Fruit fly (Drosophila melanogaster) whole organism, embryonic: Measurements from ENCODE around the gene CG15141.

Source experiments
- Ada2b ChIP-seq: fragments of 200-800 bp; sonication (Bioruptor generic); IDR thresholded peaks from 2 replicates; pipeline ENCODE4 v1.3.6; 2022; ENCODE audit warnings: missing biosample characterization, missing genetic modification characterization
- Adf1 ChIP-seq: fragments of 200-800 bp; sonication (Bioruptor generic); IDR thresholded peaks from 2 replicates; pipeline ENCODE4 v1.3.6; 2022; ENCODE audit warnings: missing biosample characterization, missing genetic modification characterization
- Aef1 ChIP-seq: fragments of 200-800 bp; sonication (Bioruptor generic); IDR thresholded peaks from 3 replicates; pipeline ENCODE4 v1.3.6; 2022; ENCODE audit warnings: missing biosample characterization, missing genetic modification characterization
- Asciz ChIP-seq: fragments of 200-800 bp; sonication (Bioruptor generic); optimal IDR thresholded peaks from 2 replicates; lab custom pipeline; 2017; ENCODE audit warnings: missing biosample characterization, mild to moderate bottlenecking, missing genetic modification characterization, missing genetic modification reagents
- Awh ChIP-seq: fragments of 200-800 bp; sonication (Bioruptor generic); IDR thresholded peaks from 2 replicates; pipeline ENCODE4, ENCODE4 v1.3.6; 2022; ENCODE audit warnings: missing biosample characterization, missing genetic modification characterization
- CG1024 ChIP-seq: fragments of 200-800 bp; sonication (Bioruptor generic); IDR thresholded peaks from 2 replicates; pipeline ENCODE4 v1.3.6; 2022; ENCODE audit warnings: missing biosample characterization, missing genetic modification characterization
- CG10366 ChIP-seq: fragments of 200-800 bp; sonication (Bioruptor generic); IDR thresholded peaks from 2 replicates; pipeline ENCODE4 v1.3.6; 2022; ENCODE audit warnings: missing biosample characterization, missing genetic modification characterization
- CG14441 ChIP-seq: fragments of 200-800 bp; sonication (Bioruptor generic); IDR thresholded peaks from 2 replicates; pipeline ENCODE4 v1.3.6; 2022; ENCODE audit warnings: missing biosample characterization, missing genetic modification characterization
- CG15269 ChIP-seq: fragments of 200-800 bp; sonication (Bioruptor generic); optimal IDR thresholded peaks from 2 replicates; lab custom pipeline; 2018; ENCODE audit warnings: missing biosample characterization, mild to moderate bottlenecking, missing genetic modification characterization, moderate library complexity
- CG1529 ChIP-seq: fragments of 200-800 bp; sonication (Bioruptor generic); optimal IDR thresholded peaks from 3 replicates; lab custom pipeline; 2018; ENCODE audit warnings: missing biosample characterization, missing genetic modification characterization
- CG17359 ChIP-seq: fragments of 200-800 bp; sonication (Bioruptor generic); optimal IDR thresholded peaks from 3 replicates; lab custom pipeline; 2018; ENCODE audit warnings: missing biosample characterization, mild to moderate bottlenecking, missing genetic modification characterization, moderate library complexity
- CG30403 ChIP-seq: fragments of 200-800 bp; sonication (Bioruptor generic); optimal IDR thresholded peaks from 3 replicates; lab custom pipeline; 2016; ENCODE audit warnings: missing biosample characterization, missing genetic modification characterization
- CG34376 ChIP-seq: fragments of 200-800 bp; sonication (Bioruptor generic); optimal IDR thresholded peaks from 2 replicates; lab custom pipeline; 2018; ENCODE audit warnings: missing biosample characterization, mild to moderate bottlenecking, missing genetic modification characterization
- Drgx ChIP-seq: fragments of 200-800 bp; sonication (Bioruptor generic); IDR thresholded peaks from 2 replicates; pipeline ENCODE4 v1.3.6; 2022; ENCODE audit warnings: missing biosample characterization, missing genetic modification characterization
- Elba2 ChIP-seq: fragments of 200-800 bp; sonication (Bioruptor generic); optimal IDR thresholded peaks from 3 replicates; lab custom pipeline; 2016; ENCODE audit warnings: missing biosample characterization, missing genetic modification characterization
- Ets65A ChIP-seq: fragments of 200-800 bp; sonication (Bioruptor generic); peaks from one replicate; lab custom pipeline; 2016; ENCODE audit warnings: missing biosample characterization, missing genetic modification characterization
- HLH3B ChIP-seq: fragments of 200-800 bp; sonication (Bioruptor generic); IDR thresholded peaks from 2 replicates; pipeline ENCODE4 v1.3.6; 2022; ENCODE audit warnings: missing biosample characterization, missing genetic modification characterization
- Hr51 ChIP-seq, 2 experiments: fragments of 200-800 bp; sonication (Bioruptor generic); optimal IDR thresholded peaks; 2 replicates in 1 of 2; 3 replicates in 1 of 2; lab custom pipeline; 2016 to 2018; ENCODE audit warnings: missing biosample characterization in 2 of 2, missing genetic modification characterization in 2 of 2, mild to moderate bottlenecking in 1 of 2, moderate library complexity in 1 of 2
- Oli ChIP-seq: fragments of 200-800 bp; sonication (Bioruptor generic); optimal IDR thresholded peaks from 2 replicates; lab custom pipeline; 2018; ENCODE audit warnings: missing biosample characterization, mild to moderate bottlenecking, missing genetic modification characterization, moderate library complexity
- Ptx1 ChIP-seq: fragments of 200-800 bp; sonication (Bioruptor generic); IDR thresholded peaks from 2 replicates; pipeline ENCODE4 v1.3.6; 2022; ENCODE audit warnings: missing biosample characterization, missing genetic modification characterization
- Rfx ChIP-seq: fragments of 200-800 bp; sonication (Bioruptor generic); IDR thresholded peaks from 2 replicates; pipeline ENCODE4 v1.3.6; 2022; ENCODE audit warnings: missing biosample characterization, missing genetic modification characterization
- Sox100B ChIP-seq: fragments of 200-800 bp; sonication (Bioruptor generic); optimal IDR thresholded peaks from 3 replicates; lab custom pipeline; 2018; ENCODE audit warnings: missing biosample characterization, mild to moderate bottlenecking, missing genetic modification characterization
- Sox102F ChIP-seq: fragments of 200-800 bp; sonication (Bioruptor generic); optimal IDR thresholded peaks from 2 replicates; lab custom pipeline; 2018; ENCODE audit warnings: missing biosample characterization, mild to moderate bottlenecking, missing genetic modification characterization, moderate library complexity
- ap ChIP-seq: fragments of 200-800 bp; sonication (Bioruptor generic); IDR thresholded peaks from 2 replicates; pipeline ENCODE4 v1.3.6; 2022; ENCODE audit warnings: missing biosample characterization, missing genetic modification characterization
- bab2 ChIP-seq: fragments of 200-800 bp; sonication (Bioruptor generic); optimal IDR thresholded peaks from 2 replicates; lab custom pipeline; 2016; ENCODE audit warnings: missing biosample characterization, missing genetic modification characterization
- cg ChIP-seq: fragments of 200-800 bp; sonication (Bioruptor generic); optimal IDR thresholded peaks from 3 replicates; lab custom pipeline; 2019; ENCODE audit warnings: missing biosample characterization, mild to moderate bottlenecking, missing genetic modification characterization, moderate library complexity
- dmrt99B ChIP-seq: fragments of 200-800 bp; sonication (Bioruptor generic); optimal IDR thresholded peaks from 2 replicates; lab custom pipeline; 2018; ENCODE audit warnings: missing biosample characterization, mild to moderate bottlenecking, missing genetic modification characterization, moderate library complexity
- dysf ChIP-seq: fragments of 200-800 bp; sonication (Bioruptor generic); IDR thresholded peaks from 3 replicates; pipeline ENCODE4 v1.3.6; 2022; ENCODE audit warnings: missing biosample characterization, missing genetic modification characterization
- esg ChIP-seq: fragments of 200-800 bp; sonication (Bioruptor generic); conservative IDR thresholded peaks from 2 replicates; pipeline ENCODE4 v1.3.6; 2022; ENCODE audit warnings: missing biosample characterization, missing genetic modification characterization
- eve ChIP-seq, 2 experiments: fragments of >200 bp; optimal IDR thresholded peaks; 2 replicates each; lab custom pipeline; 2017; ENCODE audit warnings: missing biosample characterization in 2 of 2, missing genetic modification characterization in 2 of 2
- fd96Cb ChIP-seq: fragments of 200-800 bp; sonication (Bioruptor generic); optimal IDR thresholded peaks from 2 replicates; lab custom pipeline; 2018; ENCODE audit warnings: missing biosample characterization, mild to moderate bottlenecking, missing genetic modification characterization, moderate library complexity
- gem ChIP-seq: fragments of 200-800 bp; sonication (Bioruptor generic); optimal IDR thresholded peaks from 2 replicates; lab custom pipeline; 2019; ENCODE audit warnings: missing biosample characterization, mild to moderate bottlenecking, missing genetic modification characterization, moderate library complexity
- gsb ChIP-seq: fragments of 200-800 bp; sonication (Bioruptor generic); IDR thresholded peaks from 2 replicates; pipeline ENCODE4 v1.3.6; 2022; ENCODE audit warnings: missing biosample characterization, missing genetic modification characterization
- hb ChIP-seq: fragments of 200-800 bp; sonication (Bioruptor generic); IDR thresholded peaks from 3 replicates; pipeline ENCODE4 v1.3.6; 2022; ENCODE audit warnings: missing biosample characterization, missing genetic modification characterization; ENCODE audit not compliant: partially characterized antibody
- kah ChIP-seq: fragments of 200-800 bp; sonication (Bioruptor generic); optimal IDR thresholded peaks from 2 replicates; lab custom pipeline; 2018; ENCODE audit warnings: missing biosample characterization, mild to moderate bottlenecking, missing genetic modification characterization
- nerfin-1 ChIP-seq: fragments of 200-800 bp; sonication (Bioruptor generic); optimal IDR thresholded peaks from 3 replicates; lab custom pipeline; 2019; ENCODE audit warnings: missing biosample characterization, mild to moderate bottlenecking, missing genetic modification characterization, moderate library complexity
- onecut ChIP-seq: fragments of 200-800 bp; sonication (Bioruptor generic); IDR thresholded peaks from 2 replicates; pipeline ENCODE4 v1.3.6; 2022; ENCODE audit warnings: missing biosample characterization, missing genetic modification characterization
- run ChIP-seq: fragments of 200-800 bp; sonication (Bioruptor generic); optimal IDR thresholded peaks from 3 replicates; lab custom pipeline; 2018; ENCODE audit warnings: missing biosample characterization, mild to moderate bottlenecking, missing genetic modification characterization
- sens ChIP-seq: fragments of 200-800 bp; sonication (Bioruptor generic); peaks from one replicate; lab custom pipeline; 2016; ENCODE audit warnings: missing biosample characterization, missing genetic modification characterization
- sna ChIP-seq: fragments of 200-800 bp; sonication (Bioruptor generic); IDR thresholded peaks from 2 replicates; pipeline ENCODE4 v1.3.6; 2022; ENCODE audit warnings: missing biosample characterization, missing genetic modification characterization; ENCODE audit not compliant: partially characterized antibody
- sr ChIP-seq: fragments of 200-800 bp; sonication (Bioruptor generic); IDR thresholded peaks from 3 replicates; pipeline ENCODE4 v1.3.6; 2022; ENCODE audit warnings: missing biosample characterization, missing genetic modification characterization
- stc ChIP-seq: fragments of 200-800 bp; sonication (Bioruptor generic); IDR thresholded peaks from 2 replicates; pipeline ENCODE4 v1.3.6; 2022; ENCODE audit warnings: missing biosample characterization, missing genetic modification characterization
- vvl ChIP-seq: fragments of 200-800 bp; sonication (Bioruptor generic); IDR thresholded peaks from 2 replicates; pipeline ENCODE4 v1.3.6; 2022; ENCODE audit warnings: missing biosample characterization, missing genetic modification characterization

CG15141 gene

DNA sequence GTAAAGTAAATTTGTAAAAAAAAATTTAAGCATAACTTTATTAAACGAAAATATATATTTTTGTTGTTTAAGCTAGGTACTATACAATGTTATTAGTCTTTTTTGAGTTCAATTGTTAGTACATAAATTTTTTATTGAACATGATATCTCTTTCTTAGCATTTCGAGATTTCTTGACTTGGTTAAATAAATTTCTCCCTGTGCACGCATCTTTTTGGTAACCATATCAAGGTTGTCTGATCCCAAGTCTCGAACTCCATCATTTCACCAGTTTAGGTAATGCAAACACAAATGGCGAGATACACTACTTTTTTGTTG is 20.9 kb downstream of the CG15141 start:
- TF ChIP-seq sens (GFP tag; lab: Kevin White, UChicago) = peak; percentile 79
- TF ChIP-seq ap (GFP tag; lab: Robert Waterston, UW) = peak; percentile 28; the same call in 1 of the 2 replicates
- peak; percentile 35 for TF ChIP-seq Sox100B
- TF ChIP-seq Elba2 (GFP tag; lab: Kevin White, UChicago) = no peak
- TF ChIP-seq sna (GFP tag; lab: Robert Waterston, UW) = no peak
- TF ChIP-seq CG15269 (tag; lab: Kevin White, UChicago) = peak; percentile 9
- 0 out of 3 replicates have a peak, but pooled peaks have one; percentile 15 for TF ChIP-seq Aef1
- peak; percentile 55 for TF ChIP-seq esg (GFP tag; lab: Robert Waterston, UW)
- no peak for TF ChIP-seq gsb (GFP tag; lab: Robert Waterston, UW)
- TF ChIP-seq Adf1 (GFP tag; lab: Robert Waterston, UW) = no peak
- peak; percentile 13; the same call in 1 of the 2 replicates for TF ChIP-seq CG10366 (GFP tag; lab: Robert Waterston, UW)
- no peak for TF ChIP-seq CG34376 (GFP tag; lab: Kevin White, UChicago)
- peak; percentile 26 for TF ChIP-seq Oli
- TF ChIP-seq dmrt99B (tag; lab: Kevin White, UChicago) = peak; percentile 70
- TF ChIP-seq run (tag; lab: Kevin White, UChicago) = peak; percentile 20
- TF ChIP-seq CG1529 (GFP tag; lab: Kevin White, UChicago) = no peak
- 0 out of 2 replicates have a peak, but pooled peaks have one; percentile 19 for TF ChIP-seq HLH3B (GFP tag; lab: Robert Waterston, UW)
- TF ChIP-seq dysf (GFP tag; lab: Robert Waterston, UW) = 0 out of 3 replicates have a peak, but pooled peaks have one; percentile 34
- TF ChIP-seq onecut (GFP tag; lab: Robert Waterston, UW) = no peak
- TF ChIP-seq CG17359 (tag; lab: Kevin White, UChicago) = peak; percentile 46
- TF ChIP-seq CG30403 (GFP tag; lab: Kevin White, UChicago) = peak; percentile 27
- no peak for TF ChIP-seq CG1024 (GFP tag; lab: Robert Waterston, UW)
- TF ChIP-seq eve (GFP tag; optimal IDR thresholded peaks at IDR 0.05; lab: Kevin White, UChicago) = peak in 1 of 2 experiments; percentile 18
- TF ChIP-seq hb (GFP tag; lab: Robert Waterston, UW) = no peak
- TF ChIP-seq sr (GFP tag; lab: Robert Waterston, UW) = no peak
- TF ChIP-seq cg (GFP tag; lab: Kevin White, UChicago) = no peak
- TF ChIP-seq Ptx1 (GFP tag; lab: Robert Waterston, UW) = peak; percentile 42; the same call in 1 of the 2 replicates
- no peak for TF ChIP-seq nerfin-1 (tag; lab: Kevin White, UChicago)
- no peak for TF ChIP-seq Awh (GFP tag; lab: Robert Waterston, UW)
- TF ChIP-seq vvl (GFP tag; lab: Robert Waterston, UW) = 0 out of 2 replicates have a peak, but pooled peaks have one; percentile 12
- TF ChIP-seq Ets65A (GFP tag; lab: Kevin White, UChicago) = peak; percentile 39
- TF ChIP-seq fd96Cb = peak; percentile 1
- peak in 1 of 2 experiments; percentile 68 for TF ChIP-seq Hr51 (GFP tag; optimal IDR thresholded peaks at IDR 0.05; lab: Kevin White, UChicago)
- peak; percentile 14; the same call in 1 of the 2 replicates for TF ChIP-seq CG14441
- peak; percentile 43 for TF ChIP-seq Asciz (GFP tag; lab: Kevin White, UChicago)
- TF ChIP-seq gem (tag; lab: Kevin White, UChicago) = peak; percentile 52
- TF ChIP-seq Ada2b (GFP tag; lab: Robert Waterston, UW) = peak; percentile 17; the same call in 1 of the 2 replicates
- TF ChIP-seq stc (GFP tag; lab: Robert Waterston, UW) = 0 out of 2 replicates have a peak, but pooled peaks have one; percentile 4
- no peak for TF ChIP-seq kah
- no peak for TF ChIP-seq bab2 (GFP tag; lab: Kevin White, UChicago)
- peak; percentile 69; the same call in 1 of the 2 replicates for TF ChIP-seq Drgx (GFP tag; lab: Robert Waterston, UW)
- TF ChIP-seq Sox102F (GFP tag; lab: Kevin White, UChicago) = peak; percentile 68
- no peak for TF ChIP-seq Rfx (GFP tag; lab: Robert Waterston, UW)
